Worm (Caenorhabditis elegans): ENCODE measurements around the gene Y116A8C.40.

ce11 chrIV:17153002-17153401 lies 2.2 kb upstream of the Y116A8C.40 start:
- TF ChIP-seq elt-3 (tag; optimal IDR thresholded peaks at IDR 0.05) (no peak), lsy-2 (tag; optimal IDR thresholded peaks at IDR 0.05) (no peak), nhr-77 (tag; optimal IDR thresholded peaks at IDR 0.05) (no peak), aly-2 (tag; optimal IDR thresholded peaks at IDR 0.05) (no peak), ama-1 (optimal IDR thresholded peaks at IDR 0.05) (no peak), fos-1 (tag; optimal IDR thresholded peaks at IDR 0.05) (no peak), nhr-21 (tag; optimal IDR thresholded peaks at IDR 0.05) (no peak)

All from whole organism, L2 larva.